Worm (Caenorhabditis elegans): Measurements from ENCODE around the gene pac-1.

The pac-1 gene

ce11 chrIII:8551705-8552104, 56.9 kb downstream of the pac-1 start:
- TF ChIP-seq F10E7.11 (tag; optimal IDR thresholded peaks at IDR 0.05) = no peak
- TF ChIP-seq C06A6.2 (GFP tag; conservative IDR thresholded peaks at IDR 0.05) = no peak
- no peak for TF ChIP-seq hlh-26 (GFP tag; conservative IDR thresholded peaks at IDR 0.05)
- TF ChIP-seq B0336.3 (GFP tag; IDR thresholded peaks at IDR 0.05) = no peak
- TF ChIP-seq hmg-1.2 (GFP tag; IDR thresholded peaks at IDR 0.05) = no peak
- TF ChIP-seq ZK185.1 (tag; optimal IDR thresholded peaks at IDR 0.05; ENCODE audit: poor library complexity, severe bottlenecking) = no peak
- TF ChIP-seq ets-4 (GFP tag; optimal IDR thresholded peaks at IDR 0.05) = no peak
- no peak for TF ChIP-seq lag-1 (GFP tag; IDR thresholded peaks at IDR 0.05)
- no peak for TF ChIP-seq lin-40 (tag; optimal IDR thresholded peaks at IDR 0.05)
- TF ChIP-seq attf-6 (GFP tag; IDR thresholded peaks at IDR 0.05) = no peak
- no peak for TF ChIP-seq bed-2 (GFP tag; IDR thresholded peaks at IDR 0.05)
- TF ChIP-seq ceh-27 (GFP tag; optimal IDR thresholded peaks at IDR 0.05) = no peak
- no peak for TF ChIP-seq rcor-1 (GFP tag; IDR thresholded peaks at IDR 0.05)
- no peak for TF ChIP-seq ztf-22 (GFP tag; optimal IDR thresholded peaks at IDR 0.05)
- no peak for TF ChIP-seq gei-17 (GFP tag; optimal IDR thresholded peaks at IDR 0.05)

- peak; percentile 28 for TF ChIP-seq efl-1 (GFP tag; optimal IDR thresholded peaks at IDR 0.05)
- TF ChIP-seq lin-26 (GFP tag; IDR thresholded peaks at IDR 0.05) = no peak
- TF ChIP-seq nhr-80 (tag; optimal IDR thresholded peaks at IDR 0.05) = peak; percentile 9
- TF ChIP-seq Y53G8AR.9 (GFP tag; conservative IDR thresholded peaks at IDR 0.05) = no peak
Observed at ce11 chrIII:8552125-8552524, 57.3 kb downstream of the pac-1 start, which contains the start of gene C02D5.4. TSS of gene C02D5.4 (plus strand) at chrIII:8552165.

ce11 chrIII:8554472-8554871, 59.7 kb downstream of the pac-1 start, which contains the start of gene gsto-2:
TSS of gene gsto-2 (plus strand) at chrIII:8554772.
- TF ChIP-seq mxl-1 (tag; optimal IDR thresholded peaks at IDR 0.05) (no peak), lag-1 (GFP tag; IDR thresholded peaks at IDR 0.05) (no peak), bed-2 (GFP tag; IDR thresholded peaks at IDR 0.05) (no peak), mcd-1 (GFP tag; IDR thresholded peaks at IDR 0.05) (no peak), ztf-22 (GFP tag; optimal IDR thresholded peaks at IDR 0.05) (no peak), T26A5.8 (tag; optimal IDR thresholded peaks at IDR 0.05) (no peak), F57A8.1 (GFP tag; optimal IDR thresholded peaks at IDR 0.05) (no peak), Y53G8AR.9 (GFP tag; conservative IDR thresholded peaks at IDR 0.05) (no peak), let-607 (tag; optimal IDR thresholded peaks at IDR 0.05) (no peak), attf-3 (GFP tag; conservative IDR thresholded peaks at IDR 0.05) (no peak), aptf-3 (GFP tag; IDR thresholded peaks at IDR 0.05) (no peak), ama-1 (optimal IDR thresholded peaks at IDR 0.05) (no peak), ama-1 (GFP tag; optimal IDR thresholded peaks at IDR 0.05) (no peak), egl-44 (GFP tag; IDR thresholded peaks at IDR 0.05) (no peak)

ce11 chrIII:8555682-8556081, 60.9 kb downstream of the pac-1 start:
- TF ChIP-seq attf-6 (GFP tag; IDR thresholded peaks at IDR 0.05) (no peak), hlh-26 (GFP tag; conservative IDR thresholded peaks at IDR 0.05) (no peak), him-1 (tag; optimal IDR thresholded peaks at IDR 0.05) (no peak), hmg-1.2 (GFP tag; IDR thresholded peaks at IDR 0.05) (no peak), F22D6.2 (tag; optimal IDR thresholded peaks at IDR 0.05) (no peak), aptf-2 (GFP tag; conservative IDR thresholded peaks at IDR 0.05) (no peak), ztf-26 (tag; optimal IDR thresholded peaks at IDR 0.05) (no peak), ceh-58 (GFP tag; IDR thresholded peaks at IDR 0.05) (no peak), akir-1 (GFP tag; optimal IDR thresholded peaks at IDR 0.05) (no peak), xnd-1 (tag; optimal IDR thresholded peaks at IDR 0.05) (no peak), sdz-38 (tag; optimal IDR thresholded peaks at IDR 0.05) (no peak), snpc-3.4 (tag; optimal IDR thresholded peaks at IDR 0.05) (no peak), cebp-1 (GFP tag; IDR thresholded peaks at IDR 0.05) (no peak), cebp-1 (tag; optimal IDR thresholded peaks at IDR 0.05) (no peak), ztf-28 (GFP tag; IDR thresholded peaks at IDR 0.05) (no peak), efl-1 (GFP tag; optimal IDR thresholded peaks at IDR 0.05) (no peak), nfya-1 (tag; optimal IDR thresholded peaks at IDR 0.05; ENCODE audit: borderline replicate concordance, insufficient read depth) (no peak)

Data from whole organism, young adult.